Worm (Caenorhabditis elegans) whole organism, young adult: ENCODE results near the gene M162.5.

ENCODE experiments used
- F22D6.2 ChIP-seq: sonication (generic microtip); optimal IDR thresholded peaks from 2 replicates; lab custom pipeline; 2016; ENCODE audit warnings: mild to moderate bottlenecking, missing genetic modification characterization, missing compliant biosample characterization
- fkh-3 ChIP-seq: sonication (generic microtip); optimal IDR thresholded peaks from 2 replicates; lab custom pipeline; 2016; ENCODE audit warnings: mild to moderate bottlenecking, missing genetic modification characterization, missing compliant biosample characterization
- let-526 ChIP-seq: fragments of 200-800 bp; sonication (Bioruptor generic); IDR thresholded peaks from 2 replicates; pipeline ENCODE4 v1.3.6; 2022; ENCODE audit warnings: missing genetic modification reagents, missing genetic modification characterization, missing compliant biosample characterization
- lin-54 ChIP-seq: fragments of 200-800 bp; sonication (Bioruptor generic); optimal IDR thresholded peaks from 2 replicates; lab custom pipeline; 2018; ENCODE audit warnings: mild to moderate bottlenecking, missing genetic modification characterization, missing compliant biosample characterization
- snpc-4 ChIP-seq, 5 experiments: fragments of 150-350 bp in 1 of 5; sonication (generic microtip) in 4 of 5; optimal IDR thresholded peaks; 2 replicates each; lab custom pipeline; 2014 to 2018; ENCODE audit warnings: missing genetic modification characterization in 5 of 5, missing biosample characterization in 3 of 5, antibody characterized with exemption in 2 of 5, mild to moderate bottlenecking in 2 of 5, missing compliant biosample characterization in 2 of 5, missing genotype in 2 of 5, moderate library complexity in 2 of 5, missing genetic modification reagents in 1 of 5

- TF ChIP-seq snpc-4 (GFP tag; optimal IDR thresholded peaks at IDR 0.05; lab: Kevin White, UChicago): no peak
- TF ChIP-seq snpc-4 (tag; optimal IDR thresholded peaks at IDR 0.05; lab: Kevin White, UChicago): no peak
- TF ChIP-seq let-526 (GFP tag; lab: Robert Waterston, UW): no peak
- TF ChIP-seq F22D6.2 (tag; lab: Kevin White, UChicago): no peak
- TF ChIP-seq lin-54: no peak
- no peak for TF ChIP-seq fkh-3
Measured at ce11 chrV:19745852-19746251, 15.0 kb upstream of the M162.5 start, which contains the start of gene W04E12.5.
